Worm (Caenorhabditis elegans) whole organism, L3 larva: Measurements from ENCODE around the gene act-5.

Experiments
- R02D3.7 ChIP-seq: fragments of 150-350 bp; optimal IDR thresholded peaks from 2 replicates; lab custom pipeline; 2014; ENCODE audit warnings: missing biosample characterization, missing genetic modification characterization
- aly-2 ChIP-seq: fragments of 150-350 bp; optimal IDR thresholded peaks from 2 replicates; lab custom pipeline; 2014; ENCODE audit warnings: missing biosample characterization, missing genetic modification characterization
- ama-1 ChIP-seq: fragments of 150-350 bp; optimal IDR thresholded peaks from 2 replicates; lab custom pipeline; 2018
- ceh-16 ChIP-seq: sonication (generic microtip); optimal IDR thresholded peaks from 2 replicates; lab custom pipeline; 2017; ENCODE audit warnings: missing biosample characterization, missing genetic modification characterization
- ceh-82 ChIP-seq: fragments of 150-350 bp; optimal IDR thresholded peaks from 2 replicates; lab custom pipeline; 2014; ENCODE audit warnings: missing biosample characterization, missing genetic modification characterization
- ceh-9 ChIP-seq: sonication (generic microtip); optimal IDR thresholded peaks from 2 replicates; lab custom pipeline; 2018; ENCODE audit warnings: missing biosample characterization, missing genetic modification characterization
- daf-12 ChIP-seq: fragments of 150-350 bp; optimal IDR thresholded peaks from 2 replicates; lab custom pipeline; 2014; ENCODE audit warnings: missing biosample characterization, missing genetic modification reagents, missing genetic modification characterization
- egl-27 ChIP-seq: sonication (generic microtip); optimal IDR thresholded peaks from 4 replicates; lab custom pipeline; 2017; ENCODE audit warnings: missing biosample characterization, missing genetic modification reagents, missing genetic modification characterization
- egl-5 ChIP-seq: fragments of 150-350 bp; optimal IDR thresholded peaks from 2 replicates; lab custom pipeline; 2017; ENCODE audit warnings: missing biosample characterization, missing genetic modification reagents, missing genetic modification characterization, inconsistent platforms
- elt-1 ChIP-seq: fragments of 150-350 bp; optimal IDR thresholded peaks from 2 replicates; lab custom pipeline; 2014; ENCODE audit warnings: missing biosample characterization, missing genetic modification characterization
- elt-2 ChIP-seq: sonication (generic microtip); optimal IDR thresholded peaks from 2 replicates; lab custom pipeline; 2016; ENCODE audit warnings: missing genetic modification reagents, mild to moderate bottlenecking, missing genetic modification characterization, missing compliant biosample characterization
- elt-3 ChIP-seq, 3 experiments: fragments of 150-350 bp in 1 of 3; sonication (generic microtip) in 2 of 3; optimal IDR thresholded peaks; 2 replicates in 2 of 3; 4 replicates in 1 of 3; lab custom pipeline; 2014 to 2017; ENCODE audit warnings: missing biosample characterization in 3 of 3, missing genetic modification characterization in 3 of 3
- eor-1 ChIP-seq, 2 experiments: fragments of 150-350 bp; optimal IDR thresholded peaks; 2 replicates each; lab custom pipeline; 2014 to 2018; ENCODE audit warnings: missing biosample characterization in 2 of 2, missing genetic modification characterization in 2 of 2
- fkh-2 ChIP-seq: fragments of 150-350 bp; optimal IDR thresholded peaks from 2 replicates; lab custom pipeline; 2014; ENCODE audit warnings: missing biosample characterization, missing genetic modification reagents, missing genetic modification characterization
- fos-1 ChIP-seq: fragments of 150-350 bp; optimal IDR thresholded peaks from 2 replicates; lab custom pipeline; 2014; ENCODE audit warnings: missing biosample characterization, missing genetic modification characterization
- hmg-11 ChIP-seq: sonication (generic microtip); optimal IDR thresholded peaks from 2 replicates; lab custom pipeline; 2016; ENCODE audit warnings: missing genetic modification characterization, missing compliant biosample characterization
- jun-1 ChIP-seq: fragments of 150-350 bp; optimal IDR thresholded peaks from 2 replicates; lab custom pipeline; 2014; ENCODE audit warnings: missing biosample characterization, missing genetic modification reagents, missing genetic modification characterization
- lin-15B ChIP-seq: fragments of 150-350 bp; optimal IDR thresholded peaks from 2 replicates; lab custom pipeline; 2014; ENCODE audit warnings: missing biosample characterization, missing genetic modification characterization
- lsy-12 ChIP-seq: sonication (generic microtip); optimal IDR thresholded peaks from 2 replicates; lab custom pipeline; 2016; ENCODE audit warnings: mild to moderate bottlenecking, missing genetic modification characterization, missing compliant biosample characterization
- mdl-1 ChIP-seq: fragments of 150-350 bp; optimal IDR thresholded peaks from 2 replicates; lab custom pipeline; 2014; ENCODE audit warnings: missing biosample characterization, missing genetic modification characterization
- mml-1 ChIP-seq: fragments of 150-350 bp; sonication (generic microtip); optimal IDR thresholded peaks from 3 replicates; lab custom pipeline; 2014; ENCODE audit warnings: missing biosample characterization, missing genetic modification characterization
- nfya-1 ChIP-seq: sonication (generic microtip); optimal IDR thresholded peaks from 2 replicates; lab custom pipeline; 2017; ENCODE audit warnings: missing genetic modification characterization, mild to moderate bottlenecking, missing compliant biosample characterization, antibody characterized with exemption, moderate library complexity; ENCODE audit not compliant: insufficient read depth
- nhr-11 ChIP-seq: fragments of 150-350 bp; optimal IDR thresholded peaks from 2 replicates; lab custom pipeline; 2014; ENCODE audit warnings: missing biosample characterization, missing genetic modification characterization
- nhr-12 ChIP-seq: fragments of 150-350 bp; optimal IDR thresholded peaks from 2 replicates; lab custom pipeline; 2014; ENCODE audit warnings: missing biosample characterization, missing genetic modification characterization
- nhr-23 ChIP-seq: fragments of 150-350 bp; optimal IDR thresholded peaks from 2 replicates; lab custom pipeline; 2014; ENCODE audit warnings: missing biosample characterization, missing genetic modification reagents, missing genetic modification characterization
- nhr-237 ChIP-seq: fragments of 150-350 bp; optimal IDR thresholded peaks from 2 replicates; lab custom pipeline; 2014; ENCODE audit warnings: missing biosample characterization, missing genetic modification characterization
- nhr-25 ChIP-seq: sonication (generic microtip); optimal IDR thresholded peaks from 2 replicates; lab custom pipeline; 2017; ENCODE audit warnings: missing biosample characterization, missing genetic modification characterization
- nhr-43 ChIP-seq: sonication (generic microtip); optimal IDR thresholded peaks from 2 replicates; lab custom pipeline; 2016; ENCODE audit warnings: mild to moderate bottlenecking, missing genetic modification characterization, missing compliant biosample characterization; ENCODE audit not compliant: poor library complexity, severe bottlenecking
- nhr-67 ChIP-seq: fragments of 150-350 bp; optimal IDR thresholded peaks from 2 replicates; lab custom pipeline; 2014; ENCODE audit warnings: missing biosample characterization, missing genetic modification characterization
- nhr-76 ChIP-seq: fragments of 150-350 bp; sonication (generic microtip); optimal IDR thresholded peaks from 5 replicates; lab custom pipeline; 2014; ENCODE audit warnings: missing biosample characterization, missing genetic modification characterization
- nhr-77 ChIP-seq: fragments of 150-350 bp; optimal IDR thresholded peaks from 2 replicates; lab custom pipeline; 2014; ENCODE audit warnings: missing biosample characterization, missing genetic modification characterization
- pha-4 ChIP-seq: fragments of 150-350 bp; optimal IDR thresholded peaks from 2 replicates; lab custom pipeline; 2014; ENCODE audit warnings: missing biosample characterization, missing genetic modification reagents, missing genetic modification characterization
- pqm-1 ChIP-seq: fragments of 150-350 bp; optimal IDR thresholded peaks from 2 replicates; lab custom pipeline; 2017; ENCODE audit warnings: missing biosample characterization, missing genetic modification characterization, inconsistent platforms
- sea-2 ChIP-seq: fragments of 150-350 bp; sonication (generic microtip); optimal IDR thresholded peaks from 4 replicates; lab custom pipeline; 2014; ENCODE audit warnings: missing biosample characterization, missing genetic modification reagents, missing genetic modification characterization
- skn-1 ChIP-seq: fragments of 150-350 bp; optimal IDR thresholded peaks from 2 replicates; lab custom pipeline; 2014; ENCODE audit warnings: missing biosample characterization, missing genetic modification characterization
- snpc-4 ChIP-seq: fragments of 150-350 bp; optimal IDR thresholded peaks from 2 replicates; lab custom pipeline; 2014; ENCODE audit warnings: missing biosample characterization, missing genetic modification characterization
- tbx-2 ChIP-seq: sonication (generic microtip); optimal IDR thresholded peaks from 2 replicates; lab custom pipeline; 2016; ENCODE audit warnings: mild to moderate bottlenecking, missing genetic modification characterization, missing compliant biosample characterization
- unc-39 ChIP-seq: sonication (generic microtip); optimal IDR thresholded peaks from 4 replicates; lab custom pipeline; 2017; ENCODE audit warnings: missing biosample characterization, missing genetic modification characterization
- unc-62 ChIP-seq: fragments of 150-350 bp; sonication (generic microtip); optimal IDR thresholded peaks from 4 replicates; lab custom pipeline; 2014; ENCODE audit warnings: missing biosample characterization, missing genetic modification reagents, missing genetic modification characterization
- zag-1 ChIP-seq: fragments of 150-350 bp; optimal IDR thresholded peaks from 2 replicates; lab custom pipeline; 2014; ENCODE audit warnings: missing biosample characterization, missing genetic modification characterization
- ztf-11 ChIP-seq: fragments of 150-350 bp; optimal IDR thresholded peaks from 2 replicates; lab custom pipeline; 2014; ENCODE audit warnings: missing biosample characterization, missing genetic modification characterization
- ztf-4 ChIP-seq: fragments of 150-350 bp; optimal IDR thresholded peaks from 2 replicates; lab custom pipeline; 2014; ENCODE audit warnings: missing biosample characterization, missing genetic modification characterization

The act-5 gene

DNA sequence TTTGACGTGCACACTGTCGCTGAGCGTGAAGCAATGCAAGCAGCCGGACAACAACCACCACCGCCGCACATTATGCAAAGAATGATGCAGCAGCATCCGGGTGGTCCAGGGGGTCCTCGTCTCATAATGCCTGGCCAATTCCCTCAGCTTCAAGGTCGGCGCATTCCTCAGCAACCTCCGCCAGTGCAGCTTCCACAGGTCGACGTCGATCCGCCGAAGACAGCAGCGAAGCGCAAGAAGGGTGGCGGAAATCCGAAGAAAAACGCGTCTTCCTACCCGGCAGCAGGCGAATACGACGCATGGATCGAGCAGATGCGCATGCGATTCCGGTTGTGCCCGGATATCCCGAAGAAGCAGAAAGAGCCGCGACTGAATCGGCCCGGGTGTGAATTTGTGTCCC is 45.5 kb upstream of the act-5 start:
- TF ChIP-seq nfya-1 (tag; lab: Kevin White, UChicago) (no peak), egl-5 (no peak), nhr-12 (tag; lab: Kevin White, UChicago) (no peak), elt-1 (tag; lab: Kevin White, UChicago) (no peak), R02D3.7 (tag; lab: Kevin White, UChicago) (no peak), pha-4 (no peak), snpc-4 (tag; lab: Kevin White, UChicago) (no peak), lsy-12 (tag; lab: Kevin White, UChicago) (no peak), ztf-11 (tag; lab: Kevin White, UChicago) (no peak), tbx-2 (tag; lab: Kevin White, UChicago) (no peak), elt-2 (tag; lab: Kevin White, UChicago) (no peak), mdl-1 (tag; lab: Kevin White, UChicago) (no peak), nhr-25 (no peak), mml-1 (tag; lab: Kevin White, UChicago) (no peak), fos-1 (tag; lab: Kevin White, UChicago) (no peak), hmg-11 (tag; lab: Kevin White, UChicago) (no peak)

DNA sequence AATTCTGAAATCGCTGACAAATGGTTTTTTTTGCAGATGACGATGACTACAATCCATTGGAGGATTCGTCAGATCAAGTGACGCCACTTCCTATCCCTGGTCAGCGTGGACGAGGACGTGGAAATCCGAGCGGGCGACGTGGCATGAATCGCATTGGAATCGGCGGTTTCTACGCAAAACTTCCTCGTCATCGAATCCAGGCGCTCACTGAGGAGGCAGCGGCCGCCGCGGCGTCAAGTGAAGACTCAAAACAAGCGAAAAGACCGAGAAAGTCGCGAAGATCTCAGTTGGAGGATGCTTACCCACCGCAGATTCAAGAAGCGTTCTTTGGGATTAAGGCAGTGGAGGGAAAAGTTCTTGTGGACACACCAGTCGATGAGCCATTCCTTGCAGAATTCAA is 42.7 kb upstream of the act-5 start:
- no peak for TF ChIP-seq snpc-4 (tag; lab: Kevin White, UChicago)
- no peak for TF ChIP-seq aly-2 (tag; lab: Kevin White, UChicago)
- no peak for TF ChIP-seq ceh-9 (tag; lab: Kevin White, UChicago)
- no peak for TF ChIP-seq daf-12

DNA sequence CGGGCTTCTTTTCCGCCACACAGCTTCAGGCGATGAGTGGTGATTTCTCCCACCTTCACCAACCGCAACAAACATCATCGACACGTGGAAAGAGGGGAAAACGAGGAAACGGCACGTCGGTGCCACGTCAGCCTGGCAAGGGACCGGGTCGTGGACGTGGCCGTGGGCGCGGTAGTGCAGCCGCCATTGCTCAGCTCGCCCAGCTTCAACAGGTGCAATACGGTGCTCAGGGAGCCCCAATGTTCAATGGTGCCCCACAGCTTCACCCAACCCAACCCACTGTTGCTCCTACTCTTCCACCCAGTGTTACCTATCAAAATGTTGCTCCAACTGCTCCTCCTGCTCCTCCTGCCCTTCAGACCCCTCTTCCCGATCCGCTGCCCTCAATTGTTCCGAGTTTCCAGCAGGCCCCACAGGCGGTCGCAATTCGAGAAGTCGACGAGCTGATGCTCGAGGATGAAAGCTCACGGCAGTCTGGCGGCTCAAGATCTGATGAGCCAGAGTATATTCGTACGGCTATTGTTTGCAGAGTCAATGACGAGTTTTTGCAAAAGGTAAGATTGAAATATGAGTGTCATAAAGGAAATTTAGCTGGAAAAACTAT is 40.1 kb upstream of the act-5 start:
- TF ChIP-seq ceh-16 (tag; lab: Kevin White, UChicago) = no peak

DNA sequence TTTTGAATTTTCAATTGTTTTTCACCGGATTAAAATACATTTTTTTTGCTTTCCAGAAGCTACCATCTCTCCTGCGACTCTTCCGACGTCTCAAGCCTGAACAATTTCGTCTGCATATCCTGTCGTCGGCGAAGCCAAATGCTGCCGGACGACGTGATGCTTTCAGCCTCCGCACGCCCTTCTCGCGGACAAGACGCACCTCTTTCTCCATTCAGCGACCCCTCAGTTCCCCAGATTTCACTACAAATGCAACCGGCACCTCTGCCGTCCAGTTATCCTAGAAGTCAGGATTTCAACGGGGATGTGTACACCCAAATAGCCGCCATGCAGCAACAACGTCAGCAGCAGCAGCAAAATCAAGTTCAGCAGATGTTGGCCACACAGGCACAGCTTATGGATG is 38.4 kb upstream of the act-5 start:
- TF ChIP-seq ceh-82 (tag; lab: Kevin White, UChicago) (no peak), nhr-12 (tag; lab: Kevin White, UChicago) (no peak), unc-39 (tag; lab: Kevin White, UChicago) (no peak), nhr-25 (no peak), snpc-4 (tag; lab: Kevin White, UChicago) (no peak)
- TF ChIP-seq, all 47 proteins: peak for 0

DNA sequence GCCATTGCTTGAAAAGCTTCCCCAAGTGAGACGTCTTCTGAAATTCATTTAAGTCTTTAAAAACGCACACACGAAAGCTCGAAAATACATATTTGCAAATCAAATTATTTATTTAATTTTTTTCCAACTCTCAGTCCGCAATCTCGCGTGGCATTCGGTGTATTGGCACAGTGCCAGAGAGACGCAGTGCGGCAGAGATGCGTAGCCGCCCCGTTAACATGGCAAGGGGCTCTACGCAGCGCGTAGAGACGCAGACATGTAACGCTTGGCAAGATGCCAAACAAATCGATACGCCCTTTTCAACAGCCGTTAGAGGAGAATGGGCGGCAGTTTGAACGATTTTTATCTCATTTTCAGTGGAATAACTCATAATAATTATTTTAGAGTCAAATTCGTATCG is 37.7 kb upstream of the act-5 start, which contains the start of the genes drr-2 and set-16:
Gene drr-2 (minus strand): TSS at position 37 of the 400 bp plus-strand sequence.
Gene set-16 (plus strand): TSS at position 383 of the 400 bp plus-strand sequence.
- peak; percentile 93 for TF ChIP-seq snpc-4 (tag; lab: Kevin White, UChicago)
- TF ChIP-seq unc-39 (tag; lab: Kevin White, UChicago) = peak; percentile 32
- TF ChIP-seq egl-5 = peak; percentile 81
- TF ChIP-seq ztf-4 = peak; percentile 90
- peak; percentile 98 for TF ChIP-seq lin-15B
- peak; percentile 99 for TF ChIP-seq nhr-23
- peak; percentile 92 for TF ChIP-seq nhr-77 (tag; lab: Kevin White, UChicago)
- TF ChIP-seq nhr-43 (tag; lab: Kevin White, UChicago) = peak; percentile 98
- no peak for TF ChIP-seq fkh-2 (tag; lab: Kevin White, UChicago)
- peak; percentile 33 for TF ChIP-seq nhr-237
- TF ChIP-seq lsy-12 (tag; lab: Kevin White, UChicago) = peak; percentile 98
- TF ChIP-seq mdl-1 (tag; lab: Kevin White, UChicago) = peak; percentile 38
- TF ChIP-seq ceh-16 (tag; lab: Kevin White, UChicago) = no peak
- no peak for TF ChIP-seq ztf-11 (tag; lab: Kevin White, UChicago)
- TF ChIP-seq fos-1 (tag; lab: Kevin White, UChicago) = peak; percentile 88
- TF ChIP-seq egl-27 (tag; lab: Kevin White, UChicago) = peak; percentile 91
- TF ChIP-seq ceh-82 (tag; lab: Kevin White, UChicago) = peak; percentile 95
- peak; percentile 97 for TF ChIP-seq tbx-2 (tag; lab: Kevin White, UChicago)
- no peak for TF ChIP-seq nhr-67 (tag; lab: Kevin White, UChicago)
- TF ChIP-seq skn-1 = peak; percentile 94
- TF ChIP-seq nfya-1 (tag; lab: Kevin White, UChicago) = peak; percentile 99
- peak; percentile 0 to 92 (median 71) for TF ChIP-seq elt-3 (tag; optimal IDR thresholded peaks at IDR 0.05; lab: Kevin White, UChicago)
- TF ChIP-seq R02D3.7 (tag; lab: Kevin White, UChicago) = peak; percentile 94
- peak; percentile 92 for TF ChIP-seq pqm-1
- no peak for TF ChIP-seq mml-1 (tag; lab: Kevin White, UChicago)
- peak; percentile 95 for TF ChIP-seq sea-2
- TF ChIP-seq ama-1 (lab: Kevin White, UChicago) = peak; percentile 77
- TF ChIP-seq zag-1 = peak; percentile 80
- peak; percentile 98 for TF ChIP-seq jun-1 (tag; lab: Kevin White, UChicago)
- peak; percentile 99 for TF ChIP-seq pha-4
- TF ChIP-seq nhr-11 = peak; percentile 95
- peak in 1 of 2 experiments; percentile 69 for TF ChIP-seq eor-1 (tag; optimal IDR thresholded peaks at IDR 0.05; lab: Kevin White, UChicago)
- TF ChIP-seq unc-62 (GFP tag; lab: Kevin White, UChicago) = peak; percentile 94
- TF ChIP-seq ceh-9 (tag; lab: Kevin White, UChicago) = no peak
- TF ChIP-seq nhr-76 (tag; lab: Kevin White, UChicago) = peak; percentile 45
- peak; percentile 82 for TF ChIP-seq elt-1 (tag; lab: Kevin White, UChicago)
- TF ChIP-seq nhr-25 = peak; percentile 100
